Worm (Caenorhabditis elegans) whole organism, L4 larva: ENCODE data around the gene clc-17.

Experiments
- F10B5.3 ChIP-seq: sonication (generic microtip); optimal IDR thresholded peaks from 2 replicates; lab custom pipeline; 2016; ENCODE audit warnings: mild to moderate bottlenecking, missing genetic modification characterization, missing compliant biosample characterization
- F37D6.2 ChIP-seq: sonication (generic microtip); optimal IDR thresholded peaks from 2 replicates; lab custom pipeline; 2016; ENCODE audit warnings: mild to moderate bottlenecking, missing genetic modification characterization, missing compliant biosample characterization
- F49E8.2 ChIP-seq: sonication (generic microtip); optimal IDR thresholded peaks from 2 replicates; lab custom pipeline; 2016; ENCODE audit warnings: missing compliant biosample characterization, mild to moderate bottlenecking, missing genetic modification characterization, borderline replicate concordance
- T20F7.1 ChIP-seq: fragments of 200-800 bp; sonication (Bioruptor generic); optimal IDR thresholded peaks from 2 replicates; lab custom pipeline; 2018; ENCODE audit warnings: mild to moderate bottlenecking, missing genetic modification characterization, missing compliant biosample characterization
- ZK337.2 ChIP-seq: fragments of 200-800 bp; sonication (Bioruptor generic); IDR thresholded peaks from 2 replicates; pipeline ENCODE4 v1.3.6; 2022; ENCODE audit warnings: missing genetic modification reagents, missing genetic modification characterization, missing compliant biosample characterization
- aha-1 ChIP-seq: fragments of 150-350 bp; peaks from one replicate; lab custom pipeline; 2014; ENCODE audit warnings: missing biosample characterization, missing genetic modification characterization
- aly-2 ChIP-seq: sonication (generic microtip); optimal IDR thresholded peaks from 2 replicates; lab custom pipeline; 2018; ENCODE audit warnings: missing biosample characterization, missing genetic modification characterization
- ama-1 ChIP-seq: fragments of 150-350 bp; optimal IDR thresholded peaks from 2 replicates; lab custom pipeline; 2014; ENCODE audit warnings: inconsistent platforms, mixed read lengths
- arid-1 ChIP-seq: fragments of 200-800 bp; sonication (Bioruptor generic); conservative IDR thresholded peaks from 2 replicates; pipeline ENCODE4 v1.3.6; 2022; ENCODE audit warnings: missing genetic modification reagents, missing genetic modification characterization, missing compliant biosample characterization
- ceh-20 ChIP-seq: fragments of 200-800 bp; sonication (Bioruptor generic); IDR thresholded peaks from 2 replicates; pipeline ENCODE4 v1.3.6; 2022; ENCODE audit warnings: missing genetic modification reagents, missing genetic modification characterization, missing compliant biosample characterization
- ceh-32 ChIP-seq: sonication (generic microtip); optimal IDR thresholded peaks from 2 replicates; lab custom pipeline; 2016; ENCODE audit warnings: mild to moderate bottlenecking, missing genetic modification characterization, missing compliant biosample characterization; ENCODE audit not compliant: poor library complexity
- daf-12 ChIP-seq: fragments of 150-350 bp; optimal IDR thresholded peaks from 2 replicates; lab custom pipeline; 2014; ENCODE audit warnings: missing biosample characterization, missing genetic modification reagents, missing genetic modification characterization
- dmd-6 ChIP-seq: fragments of 200-800 bp; sonication (Bioruptor generic); IDR thresholded peaks from 2 replicates; pipeline ENCODE4 v1.3.6; 2022; ENCODE audit warnings: missing genetic modification reagents, missing genetic modification characterization, missing compliant biosample characterization
- dve-1 ChIP-seq: sonication (generic microtip); optimal IDR thresholded peaks from 2 replicates; lab custom pipeline; 2017; ENCODE audit warnings: antibody characterized with exemption, mild to moderate bottlenecking, missing genetic modification characterization, missing compliant biosample characterization; ENCODE audit not compliant: insufficient read depth
- egl-27 ChIP-seq: sonication (generic microtip); optimal IDR thresholded peaks from 3 replicates; lab custom pipeline; 2017; ENCODE audit warnings: missing biosample characterization, missing genetic modification reagents, missing genetic modification characterization
- hlh-11 ChIP-seq: fragments of 200-800 bp; sonication (Bioruptor generic); optimal IDR thresholded peaks from 2 replicates; lab custom pipeline; 2018; ENCODE audit warnings: mild to moderate bottlenecking, missing genetic modification characterization, missing compliant biosample characterization
- hmg-1.1 ChIP-seq: fragments of 200-800 bp; sonication (Bioruptor generic); IDR thresholded peaks from 2 replicates; pipeline ENCODE4 v1.3.6; 2022; ENCODE audit warnings: missing genetic modification reagents, missing genetic modification characterization, missing compliant biosample characterization
- lim-7 ChIP-seq: fragments of 200-800 bp; sonication (Bioruptor generic); IDR thresholded peaks from 2 replicates; pipeline ENCODE4 v1.3.6; 2022; ENCODE audit warnings: missing genetic modification characterization, missing compliant biosample characterization
- lin-1 ChIP-seq: fragments of 200-800 bp; sonication (Bioruptor generic); IDR thresholded peaks from 2 replicates; pipeline ENCODE4 v1.3.6; 2022; ENCODE audit warnings: missing genetic modification reagents, missing genetic modification characterization, missing compliant biosample characterization
- lin-38 ChIP-seq: fragments of 200-800 bp; sonication (Bioruptor generic); IDR thresholded peaks from 2 replicates; pipeline ENCODE4 v1.3.6; 2022; ENCODE audit warnings: missing genetic modification reagents, missing genetic modification characterization, missing compliant biosample characterization
- lir-3 ChIP-seq: sonication (generic microtip); optimal IDR thresholded peaks from 2 replicates; lab custom pipeline; 2016; ENCODE audit warnings: mild to moderate bottlenecking, missing genetic modification characterization, missing compliant biosample characterization
- madf-5 ChIP-seq, 2 experiments: fragments of 200-800 bp; sonication (Bioruptor generic); IDR thresholded peaks; 2 replicates each; pipeline ENCODE4 v1.3.6; 2022; ENCODE audit warnings: missing compliant biosample characterization in 2 of 2, missing genetic modification characterization in 2 of 2
- mdl-1 ChIP-seq, 2 experiments: fragments of 150-350 bp in 1 of 2; sonication (generic microtip) in 1 of 2; optimal IDR thresholded peaks; 2 replicates each; lab custom pipeline; 2014 to 2017; ENCODE audit warnings: missing biosample characterization in 2 of 2, missing genetic modification characterization in 2 of 2
- mep-1 ChIP-seq: fragments of 150-350 bp; sonication (generic microtip); optimal IDR thresholded peaks from 3 replicates; lab custom pipeline; 2014; ENCODE audit warnings: missing biosample characterization, missing genetic modification characterization
- mxl-2 ChIP-seq: fragments of 200-800 bp; sonication (Bioruptor generic); conservative IDR thresholded peaks from 2 replicates; pipeline ENCODE4 v1.3.6; 2022; ENCODE audit warnings: missing genetic modification reagents, missing genetic modification characterization, missing compliant biosample characterization
- mxl-3 ChIP-seq: fragments of 200-800 bp; sonication (Bioruptor generic); optimal IDR thresholded peaks from 2 replicates; lab custom pipeline; 2018; ENCODE audit warnings: mild to moderate bottlenecking, missing genetic modification characterization, missing compliant biosample characterization
- nhr-10 ChIP-seq: fragments of 150-350 bp; optimal IDR thresholded peaks from 2 replicates; lab custom pipeline; 2014; ENCODE audit warnings: missing biosample characterization, missing genetic modification characterization
- nhr-28 ChIP-seq: fragments of 150-350 bp; optimal IDR thresholded peaks from 2 replicates; lab custom pipeline; 2014; ENCODE audit warnings: missing biosample characterization, missing genetic modification characterization
- nhr-48 ChIP-seq: sonication (generic microtip); optimal IDR thresholded peaks from 2 replicates; lab custom pipeline; 2016; ENCODE audit warnings: mild to moderate bottlenecking, missing genetic modification characterization, missing compliant biosample characterization
- nhr-77 ChIP-seq: fragments of 150-350 bp; optimal IDR thresholded peaks from 2 replicates; lab custom pipeline; 2014; ENCODE audit warnings: missing biosample characterization, missing genetic modification characterization
- pha-4 ChIP-seq, 2 experiments: fragments of 150-350 bp in 1 of 2; fragments of 200-800 bp in 1 of 2; sonication (Bioruptor generic) in 1 of 2; IDR thresholded peaks in 1 of 2; optimal IDR thresholded peaks in 1 of 2; 2 replicates each; pipeline versions ENCODE4 v1.3.6 to Lab custom; 2014 to 2022; ENCODE audit warnings: missing genetic modification characterization in 2 of 2, missing genetic modification reagents in 2 of 2, missing biosample characterization in 1 of 2, missing compliant biosample characterization in 1 of 2
- php-3 ChIP-seq: fragments of 200-800 bp; sonication (Bioruptor generic); IDR thresholded peaks from 2 replicates; pipeline ENCODE4 v1.3.6; 2022; ENCODE audit warnings: missing genetic modification reagents, missing genetic modification characterization, missing compliant biosample characterization
- rbr-2 ChIP-seq: sonication (generic microtip); optimal IDR thresholded peaks from 2 replicates; lab custom pipeline; 2016; ENCODE audit warnings: missing genotype, missing genetic modification characterization, missing compliant biosample characterization
- set-16 ChIP-seq: fragments of 200-800 bp; sonication (Bioruptor generic); IDR thresholded peaks from 2 replicates; pipeline ENCODE4 v1.3.6; 2022; ENCODE audit warnings: missing genetic modification reagents, missing genetic modification characterization, missing compliant biosample characterization
- snpc-4 ChIP-seq: fragments of 150-350 bp; optimal IDR thresholded peaks from 2 replicates; lab custom pipeline; 2014; ENCODE audit warnings: missing biosample characterization, missing genetic modification characterization
- unc-130 ChIP-seq: sonication (generic microtip); optimal IDR thresholded peaks from 2 replicates; lab custom pipeline; 2016; ENCODE audit warnings: missing genetic modification reagents, missing genetic modification characterization, missing compliant biosample characterization
- unc-62 ChIP-seq, 3 experiments: fragments of 150-350 bp in 1 of 3; sonication (generic microtip); optimal IDR thresholded peaks in 2 of 3; peaks in 1 of 3; 1 replicate in 1 of 3; 2 replicates in 2 of 3; lab custom pipeline; 2014 to 2017; ENCODE audit warnings: missing biosample characterization in 3 of 3, missing genetic modification characterization in 3 of 3, missing genetic modification reagents in 3 of 3, missing genotype in 1 of 3
- vab-7 ChIP-seq: fragments of 200-800 bp; sonication (Bioruptor generic); IDR thresholded peaks from 2 replicates; pipeline ENCODE4 v1.3.6; 2022; ENCODE audit warnings: missing genetic modification reagents, missing genetic modification characterization, missing compliant biosample characterization
- zfp-2 ChIP-seq: sonication (generic microtip); optimal IDR thresholded peaks from 2 replicates; lab custom pipeline; 2016; ENCODE audit warnings: mild to moderate bottlenecking, missing genetic modification characterization, missing compliant biosample characterization
- ztf-11 ChIP-seq: fragments of 150-350 bp; optimal IDR thresholded peaks from 2 replicates; lab custom pipeline; 2014; ENCODE audit warnings: missing biosample characterization, missing genetic modification characterization

The clc-17 gene

ce11 chrX:11109200-11109599 lies 2.0 kb downstream of the clc-17 start, which contains the start of gene grd-1:
Gene grd-1, plus strand, starts transcription at chrX:11109440.
- TF ChIP-seq unc-62 (GFP tag; optimal IDR thresholded peaks at IDR 0.05 in 1 of 2; lab: Kevin White, UChicago) (peak in 1 of 2 experiments; percentile 73), unc-62 (tag; optimal IDR thresholded peaks at IDR 0.05; lab: Kevin White, UChicago) (no peak), nhr-77 (no peak), nhr-28 (tag; lab: Kevin White, UChicago) (peak; percentile 14)

- TF ChIP-seq set-16 (GFP tag; lab: Robert Waterston, UW) (peak; percentile 96), nhr-10 (tag; lab: Kevin White, UChicago) (no peak)
- TF ChIP-seq, all 104 proteins: peak for 1
These were observed 7.2 kb downstream of the clc-17 start for ce11 chrX:11114420-11114819.

ce11 chrX:11116723-11117122 lies 9.5 kb downstream of the clc-17 start, which contains the start of gene nlp-66:
Gene nlp-66, minus strand, starts transcription at chrX:11116823.
- no peak for TF ChIP-seq arid-1 (GFP tag; lab: Robert Waterston, UW)
- no peak for TF ChIP-seq F10B5.3
- TF ChIP-seq ceh-20 (GFP tag; lab: Robert Waterston, UW), result no peak
- no peak for TF ChIP-seq nhr-48 (tag; lab: Kevin White, UChicago)
- no peak for TF ChIP-seq ceh-32
- no peak for TF ChIP-seq zfp-2 (tag; lab: Kevin White, UChicago)
- TF ChIP-seq mep-1, result no peak
- no peak for TF ChIP-seq unc-130
- no peak for TF ChIP-seq madf-5 (GFP tag; IDR thresholded peaks at IDR 0.05; lab: Robert Waterston, UW)
- no peak for TF ChIP-seq lim-7 (GFP tag; lab: Robert Waterston, UW)
- no peak for TF ChIP-seq aly-2 (tag; lab: Kevin White, UChicago)
- no peak for TF ChIP-seq mdl-1 (tag; optimal IDR thresholded peaks at IDR 0.05; lab: Kevin White, UChicago)

- TF ChIP-seq vab-7 (GFP tag; lab: Robert Waterston, UW) (no peak), dve-1 (tag; lab: Kevin White, UChicago) (no peak), T20F7.1 (peak; percentile 74), nhr-77 (no peak), nhr-28 (tag; lab: Kevin White, UChicago) (no peak), pha-4 (GFP tag; IDR thresholded peaks at IDR 0.05; lab: Robert Waterston, UW) (no peak), pha-4 (tag; optimal IDR thresholded peaks at IDR 0.05; lab: Kevin White, UChicago) (no peak)
These were observed 13.6 kb downstream of the clc-17 start, which contains the start of gene R08B4.3 for ce11 chrX:11120808-11121207. Gene R08B4.3, minus strand, starts transcription at chrX:11121005.

- TF ChIP-seq unc-62 (GFP tag; optimal IDR thresholded peaks at IDR 0.05 in 1 of 2; lab: Kevin White, UChicago), result peak in 1 of 2 experiments; percentile 66
- no peak for TF ChIP-seq unc-62 (tag; optimal IDR thresholded peaks at IDR 0.05; lab: Kevin White, UChicago)
- TF ChIP-seq hlh-11 (tag; lab: Kevin White, UChicago), result no peak
- peak; percentile 58 for TF ChIP-seq aha-1
These were observed 15.2 kb downstream of the clc-17 start for ce11 chrX:11122412-11122811.

ce11 chrX:11123998-11124397 lies 16.8 kb downstream of the clc-17 start:
- TF ChIP-seq rbr-2, result no peak
- TF ChIP-seq php-3 (GFP tag; lab: Robert Waterston, UW), result no peak
- TF ChIP-seq lin-38 (GFP tag; lab: Robert Waterston, UW), result no peak
- no peak for TF ChIP-seq ama-1
- TF ChIP-seq hmg-1.1 (GFP tag; lab: Robert Waterston, UW), result no peak
- TF ChIP-seq mxl-2, result no peak
- no peak for TF ChIP-seq dmd-6 (GFP tag; lab: Robert Waterston, UW)
- no peak for TF ChIP-seq hlh-11 (tag; lab: Kevin White, UChicago)
- TF ChIP-seq snpc-4 (tag; lab: Kevin White, UChicago), result no peak
- no peak for TF ChIP-seq egl-27 (tag; lab: Kevin White, UChicago)
- TF ChIP-seq F37D6.2, result no peak
- no peak for TF ChIP-seq vab-7 (GFP tag; lab: Robert Waterston, UW)
- TF ChIP-seq lir-3 (tag; lab: Kevin White, UChicago), result no peak
- TF ChIP-seq lin-1 (GFP tag; lab: Robert Waterston, UW), result no peak
- TF ChIP-seq ZK337.2 (GFP tag; lab: Robert Waterston, UW), result no peak
- TF ChIP-seq ztf-11 (tag; lab: Kevin White, UChicago), result no peak
- no peak for TF ChIP-seq F49E8.2 (tag; lab: Kevin White, UChicago)
- TF ChIP-seq mxl-3 (GFP tag; lab: Kevin White, UChicago), result no peak
- no peak for TF ChIP-seq arid-1 (GFP tag; lab: Robert Waterston, UW)
- TF ChIP-seq daf-12 (tag; lab: Kevin White, UChicago), result no peak
